Fruit fly (Drosophila melanogaster) whole organism, adult: ENCODE measurements around the gene P5CS.

ENCODE experiments used
- CG11617 ChIP-seq: fragments of 200-800 bp; sonication (Bioruptor generic); optimal IDR thresholded peaks from 2 replicates; lab custom pipeline; 2017; ENCODE audit warnings: mild to moderate bottlenecking, missing biosample characterization, missing genetic modification reagents, missing genetic modification characterization
- CG12768 ChIP-seq: fragments of 200-800 bp; sonication (Bioruptor generic); optimal IDR thresholded peaks from 2 replicates; lab custom pipeline; 2017; ENCODE audit warnings: missing biosample characterization, missing genetic modification characterization, mild to moderate bottlenecking, moderate library complexity, missing genetic modification reagents
- CG14711 ChIP-seq: fragments of 200-800 bp; sonication (Bioruptor generic); optimal IDR thresholded peaks from 2 replicates; lab custom pipeline; 2018; ENCODE audit warnings: missing biosample characterization, mild to moderate bottlenecking, missing genetic modification characterization, moderate library complexity
- CG1620 ChIP-seq: fragments of 200-800 bp; sonication (Bioruptor generic); optimal IDR thresholded peaks from 2 replicates; lab custom pipeline; 2016; ENCODE audit warnings: missing biosample characterization, missing genetic modification characterization
- CG33017 ChIP-seq: fragments of 200-800 bp; sonication (Bioruptor generic); optimal IDR thresholded peaks from 2 replicates; lab custom pipeline; 2018; ENCODE audit warnings: missing biosample characterization, mild to moderate bottlenecking, missing genetic modification characterization, moderate library complexity
- CG5204 ChIP-seq: fragments of 200-800 bp; sonication (Bioruptor generic); optimal IDR thresholded peaks from 2 replicates; lab custom pipeline; 2016; ENCODE audit warnings: missing biosample characterization, missing genetic modification characterization
- CG7045 ChIP-seq: fragments of 200-800 bp; sonication (Bioruptor generic); optimal IDR thresholded peaks from 2 replicates; lab custom pipeline; 2017; ENCODE audit warnings: missing biosample characterization, mild to moderate bottlenecking, missing genetic modification characterization
- CG7101 ChIP-seq: fragments of 200-800 bp; sonication (Bioruptor generic); optimal IDR thresholded peaks from 2 replicates; lab custom pipeline; 2018; ENCODE audit warnings: missing biosample characterization, mild to moderate bottlenecking, missing genetic modification characterization, moderate library complexity
- Clk ChIP-seq: fragments of 200-800 bp; sonication (Bioruptor generic); optimal IDR thresholded peaks from 2 replicates; lab custom pipeline; 2017; ENCODE audit warnings: missing biosample characterization, missing genetic modification characterization
- Crg-1 ChIP-seq: fragments of 200-800 bp; sonication (Bioruptor generic); optimal IDR thresholded peaks from 2 replicates; lab custom pipeline; 2016; ENCODE audit warnings: missing biosample characterization, missing genetic modification characterization
- Hr96 ChIP-seq: fragments of 200-800 bp; sonication (Bioruptor generic); optimal IDR thresholded peaks from 2 replicates; lab custom pipeline; 2016; ENCODE audit warnings: missing biosample characterization, missing genetic modification characterization
- Mnt ChIP-seq: fragments of 200-800 bp; sonication (Bioruptor generic); optimal IDR thresholded peaks from 2 replicates; lab custom pipeline; 2016; ENCODE audit warnings: missing biosample characterization, mild to moderate bottlenecking, missing genetic modification characterization
- bab1 ChIP-seq: fragments of 200-800 bp; sonication (Bioruptor generic); optimal IDR thresholded peaks from 3 replicates; lab custom pipeline; 2019; ENCODE audit warnings: missing biosample characterization, mild to moderate bottlenecking, missing genetic modification characterization, moderate library complexity
- cic ChIP-seq: fragments of 200-800 bp; sonication (Bioruptor generic); optimal IDR thresholded peaks from 2 replicates; lab custom pipeline; 2017; ENCODE audit warnings: missing biosample characterization, mild to moderate bottlenecking, missing genetic modification characterization, moderate library complexity
- cnc ChIP-seq, 2 experiments: fragments of >200 bp; optimal IDR thresholded peaks; 2 replicates each; lab custom pipeline; 2017
- kay ChIP-seq: fragments of 200-800 bp; sonication (Bioruptor generic); peaks from one replicate; lab custom pipeline; 2016; ENCODE audit warnings: missing biosample characterization, missing genetic modification characterization, borderline replicate concordance
- ovo ChIP-seq: fragments of 200-800 bp; sonication (Bioruptor generic); optimal IDR thresholded peaks from 2 replicates; lab custom pipeline; 2016; ENCODE audit warnings: missing biosample characterization, missing genetic modification characterization
- pad ChIP-seq: fragments of 200-800 bp; sonication (Bioruptor generic); optimal IDR thresholded peaks from 3 replicates; lab custom pipeline; 2017; ENCODE audit warnings: missing biosample characterization, missing genetic modification characterization, mild to moderate bottlenecking, moderate library complexity, missing genetic modification reagents
- tj ChIP-seq: fragments of 200-800 bp; sonication (Bioruptor generic); optimal IDR thresholded peaks from 3 replicates; lab custom pipeline; 2017; ENCODE audit warnings: missing biosample characterization, mild to moderate bottlenecking, missing genetic modification characterization, moderate library complexity
- toe ChIP-seq: fragments of 200-800 bp; sonication (Bioruptor generic); optimal IDR thresholded peaks from 2 replicates; lab custom pipeline; 2016; ENCODE audit warnings: missing biosample characterization, missing genetic modification characterization

P5CS gene

dm6 chr3L:21971735-21972134 lies at the start of gene P5CS:
P5CS (plus strand) TSS chr3L:21972002.
- no peak for TF ChIP-seq Crg-1 (GFP tag; lab: Kevin White, UChicago)
- TF ChIP-seq CG14711 (tag; lab: Kevin White, UChicago), result no peak
- no peak for TF ChIP-seq CG7045 (GFP tag; lab: Kevin White, UChicago)
- no peak for TF ChIP-seq kay
- TF ChIP-seq cnc (optimal IDR thresholded peaks at IDR 0.05; lab: Kevin White, UChicago), result peak in 1 of 2 experiments; percentile 44
- no peak for TF ChIP-seq tj
- peak; percentile 79 for TF ChIP-seq cic
- no peak for TF ChIP-seq CG5204
- TF ChIP-seq ovo (GFP tag; lab: Kevin White, UChicago), result no peak
- peak; percentile 47 for TF ChIP-seq Mnt
- TF ChIP-seq Clk (GFP tag; lab: Kevin White, UChicago), result no peak
- no peak for TF ChIP-seq bab1 (GFP tag; lab: Kevin White, UChicago)
- no peak for TF ChIP-seq CG1620 (GFP tag; lab: Kevin White, UChicago)
- TF ChIP-seq Hr96, result peak; percentile 31
- TF ChIP-seq CG11617, result no peak
- TF ChIP-seq CG7101 (tag; lab: Kevin White, UChicago), result no peak
- no peak for TF ChIP-seq CG12768

DNA sequence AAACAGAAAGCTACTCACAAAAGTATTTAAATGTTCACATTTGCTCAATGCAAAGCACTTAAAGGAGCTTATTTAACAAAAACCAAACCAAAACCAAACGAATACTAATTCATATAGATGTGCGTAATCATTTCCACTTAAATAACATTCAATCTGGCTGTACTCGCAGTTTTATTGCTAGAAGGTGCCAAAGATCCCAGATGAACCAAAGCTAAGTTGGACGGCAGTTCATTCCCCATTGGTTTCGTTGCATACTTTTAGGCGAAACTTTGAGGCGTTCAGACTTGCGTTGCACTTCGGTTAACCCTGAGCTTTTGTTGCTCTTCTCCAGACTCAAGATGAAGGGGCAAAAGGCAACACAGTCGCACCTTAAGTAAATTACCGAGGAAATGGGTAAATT lies 41.6 kb upstream of the P5CS start:
- TF ChIP-seq Clk (GFP tag; lab: Kevin White, UChicago) (no peak), CG33017 (tag; lab: Kevin White, UChicago) (no peak), CG12768 (no peak), kay (no peak), Hr96 (no peak), CG11617 (no peak), CG5204 (no peak), tj (no peak), cnc (optimal IDR thresholded peaks at IDR 0.05; lab: Kevin White, UChicago) (no peak), Mnt (no peak)

- TF ChIP-seq cic (peak; percentile 79), toe (GFP tag; lab: Kevin White, UChicago) (no peak), Hr96 (peak; percentile 2), ovo (GFP tag; lab: Kevin White, UChicago) (no peak), CG1620 (GFP tag; lab: Kevin White, UChicago) (no peak), CG33017 (tag; lab: Kevin White, UChicago) (no peak)
These were observed 37.3 kb upstream of the P5CS start, which contains the start of gene SLC22A for dm6 chr3L:21934462-21934861. SLC22A (plus strand) TSS chr3L:21934704.

DNA sequence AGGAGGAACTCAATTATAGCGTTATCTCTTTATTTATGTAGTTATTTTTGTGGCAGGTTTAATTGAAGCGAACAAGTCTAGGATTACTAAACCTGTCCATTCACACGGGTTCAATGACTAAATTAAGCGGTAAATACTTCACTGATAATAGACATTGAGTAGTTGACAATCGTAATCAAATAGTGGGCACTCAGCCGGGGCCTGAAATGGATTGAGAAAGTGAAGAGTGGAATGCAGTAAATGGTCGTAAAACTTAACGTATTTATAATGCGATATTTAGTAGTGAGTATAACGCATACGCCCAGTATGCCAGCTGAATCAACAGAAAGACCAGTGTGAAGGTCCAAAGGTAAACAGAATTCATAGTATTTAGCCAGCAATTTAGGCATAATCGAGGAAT lies 35.6 kb upstream of the P5CS start:
- no peak for TF ChIP-seq tj
- TF ChIP-seq CG12768, result peak; percentile 14
- no peak for TF ChIP-seq CG1620 (GFP tag; lab: Kevin White, UChicago)
- peak; percentile 35 for TF ChIP-seq CG33017 (tag; lab: Kevin White, UChicago)
- peak; percentile 94 for TF ChIP-seq cic
- TF ChIP-seq CG7045 (GFP tag; lab: Kevin White, UChicago), result no peak
- peak; percentile 5 for TF ChIP-seq CG7101 (tag; lab: Kevin White, UChicago)

- no peak for TF ChIP-seq CG7101 (tag; lab: Kevin White, UChicago)
- TF ChIP-seq ovo (GFP tag; lab: Kevin White, UChicago), result no peak
- TF ChIP-seq CG12768, result no peak
- no peak for TF ChIP-seq Hr96
- TF ChIP-seq cic, result no peak
- no peak for TF ChIP-seq cnc (optimal IDR thresholded peaks at IDR 0.05; lab: Kevin White, UChicago)
- no peak for TF ChIP-seq Mnt
- TF ChIP-seq Clk (GFP tag; lab: Kevin White, UChicago), result no peak
- no peak for TF ChIP-seq bab1 (GFP tag; lab: Kevin White, UChicago)
- TF ChIP-seq CG33017 (tag; lab: Kevin White, UChicago), result no peak
- no peak for TF ChIP-seq CG5204
These were observed 30.1 kb upstream of the P5CS start, which contains the start of the genes PolH and CG14562 for dm6 chr3L:21941615-21942259. PolH (minus strand) TSS chr3L:21941812. CG14562 (plus strand) TSS chr3L:21942221.

DNA sequence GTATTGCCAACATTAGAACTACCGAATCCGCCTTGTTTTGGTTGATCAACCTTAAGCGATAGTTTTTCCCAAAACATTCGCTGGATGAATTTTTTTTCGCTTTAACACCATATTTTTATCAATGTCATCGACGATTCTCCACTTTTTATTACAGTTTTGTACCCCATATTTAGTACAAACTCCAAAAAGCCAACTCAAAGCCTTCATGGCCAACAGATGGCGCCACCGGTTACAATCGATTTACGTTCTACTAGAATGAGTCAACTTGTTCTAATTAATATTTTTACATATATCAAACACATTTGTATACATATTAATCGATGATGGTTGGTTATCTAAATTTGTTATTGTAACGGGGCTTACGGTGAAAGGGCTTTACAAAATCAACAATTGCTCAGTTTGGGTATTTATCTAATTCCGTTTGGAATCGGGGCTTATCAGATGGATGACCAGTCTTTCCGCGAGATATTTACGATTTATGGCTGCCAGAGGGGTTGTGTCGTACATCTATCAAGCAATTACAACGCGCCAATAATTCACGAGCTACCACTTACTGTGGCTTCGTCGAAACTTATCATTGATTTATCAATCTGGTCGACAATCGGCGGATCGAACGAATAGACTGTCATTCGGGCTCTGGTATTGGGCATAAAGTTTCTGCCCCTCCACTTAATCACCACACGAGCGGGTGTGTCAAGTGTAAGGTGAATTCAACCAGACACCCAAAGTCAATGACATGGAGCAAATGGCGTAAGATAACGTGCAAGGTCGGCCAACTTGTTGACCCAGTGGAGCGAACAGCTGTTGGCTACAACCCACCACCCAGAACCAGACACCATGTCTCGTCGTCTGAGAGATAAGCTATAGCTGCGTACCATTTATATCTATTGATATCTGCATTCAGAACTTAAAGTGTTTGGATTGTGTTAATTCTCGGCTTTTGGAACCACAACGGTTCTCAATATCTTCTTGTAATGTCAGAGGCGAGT lies 18.5 kb upstream of the P5CS start:
- TF ChIP-seq CG14711 (tag; lab: Kevin White, UChicago) (no peak), tj (no peak), CG12768 (no peak), bab1 (GFP tag; lab: Kevin White, UChicago) (no peak), cic (peak; percentile 33), Hr96 (no peak), toe (GFP tag; lab: Kevin White, UChicago) (no peak), CG1620 (GFP tag; lab: Kevin White, UChicago) (no peak), Clk (GFP tag; lab: Kevin White, UChicago) (no peak), CG7045 (GFP tag; lab: Kevin White, UChicago) (no peak), Mnt (no peak), CG11617 (no peak), kay (peak; percentile 1), Crg-1 (GFP tag; lab: Kevin White, UChicago) (no peak), pad (GFP tag; lab: Kevin White, UChicago) (peak; percentile 23), ovo (GFP tag; lab: Kevin White, UChicago) (no peak), CG5204 (no peak), CG7101 (tag; lab: Kevin White, UChicago) (no peak), cnc (optimal IDR thresholded peaks at IDR 0.05; lab: Kevin White, UChicago) (no peak), CG33017 (tag; lab: Kevin White, UChicago) (no peak)
